Fruit fly (Drosophila melanogaster) whole organism, embryonic: ENCODE data around the gene mldr.
A peak's percentile ranks its signal among the peaks of the same experiment; 100 is the strongest.

Experiments
- ATbp ChIP-seq: fragments of 200-800 bp; sonication (Bioruptor generic); optimal IDR thresholded peaks from 2 replicates; lab custom pipeline; 2017; ENCODE audit warnings: missing biosample characterization, mild to moderate bottlenecking, missing genetic modification characterization, missing genetic modification reagents
- Ada2b ChIP-seq: fragments of 200-800 bp; sonication (Bioruptor generic); IDR thresholded peaks from 2 replicates; pipeline ENCODE4 v1.3.6; 2022; ENCODE audit warnings: missing biosample characterization, missing genetic modification characterization
- Antp ChIP-seq: fragments of 200-800 bp; sonication (Bioruptor generic); optimal IDR thresholded peaks from 3 replicates; lab custom pipeline; 2016; ENCODE audit warnings: missing biosample characterization, missing genetic modification characterization
- Bteb2 ChIP-seq: fragments of 200-800 bp; sonication (Bioruptor generic); optimal IDR thresholded peaks from 2 replicates; lab custom pipeline; 2016; ENCODE audit warnings: missing biosample characterization, missing genetic modification characterization
- CG10431 ChIP-seq: fragments of 200-800 bp; sonication (Bioruptor generic); optimal IDR thresholded peaks from 3 replicates; lab custom pipeline; 2018; ENCODE audit warnings: missing biosample characterization, mild to moderate bottlenecking, missing genetic modification characterization
- CG10979 ChIP-seq: fragments of 200-800 bp; sonication (Bioruptor generic); optimal IDR thresholded peaks from 2 replicates; lab custom pipeline; 2018; ENCODE audit warnings: missing biosample characterization, mild to moderate bottlenecking, missing genetic modification characterization, moderate library complexity
- CG11696 ChIP-seq: fragments of 200-800 bp; sonication (Bioruptor generic); IDR thresholded peaks from 2 replicates; pipeline ENCODE4 v1.3.6; 2022; ENCODE audit warnings: missing biosample characterization, missing genetic modification characterization
- CG12769 ChIP-seq: fragments of 200-800 bp; sonication (Bioruptor generic); optimal IDR thresholded peaks from 2 replicates; lab custom pipeline; 2019; ENCODE audit warnings: missing biosample characterization, mild to moderate bottlenecking, missing genetic modification characterization, moderate library complexity
- CG17568 ChIP-seq: fragments of 200-800 bp; sonication (Bioruptor generic); optimal IDR thresholded peaks from 2 replicates; lab custom pipeline; 2018; ENCODE audit warnings: missing biosample characterization, mild to moderate bottlenecking, missing genetic modification characterization, moderate library complexity
- CG17612 ChIP-seq: fragments of 200-800 bp; sonication (Bioruptor generic); IDR thresholded peaks from 2 replicates; pipeline ENCODE4 v1.3.6; 2022; ENCODE audit warnings: missing biosample characterization, missing genetic modification characterization
- CG2875 ChIP-seq: fragments of 200-800 bp; sonication (Bioruptor generic); optimal IDR thresholded peaks from 2 replicates; lab custom pipeline; 2017; ENCODE audit warnings: missing biosample characterization, mild to moderate bottlenecking, missing genetic modification characterization, missing genetic modification reagents
- CG30020 ChIP-seq: fragments of 200-800 bp; optimal IDR thresholded peaks from 2 replicates; lab custom pipeline; 2019; ENCODE audit warnings: missing biosample characterization, mild to moderate bottlenecking, missing genetic modification characterization, moderate library complexity
- CG32772 ChIP-seq: fragments of 200-800 bp; sonication (Bioruptor generic); IDR thresholded peaks from 2 replicates; pipeline ENCODE4 v1.3.6; 2022; ENCODE audit warnings: missing biosample characterization, missing genetic modification characterization
- CG34376 ChIP-seq: fragments of 200-800 bp; sonication (Bioruptor generic); optimal IDR thresholded peaks from 2 replicates; lab custom pipeline; 2018; ENCODE audit warnings: missing biosample characterization, mild to moderate bottlenecking, missing genetic modification characterization
- CG4707 ChIP-seq: fragments of 200-800 bp; sonication (Bioruptor generic); optimal IDR thresholded peaks from 2 replicates; lab custom pipeline; 2018; ENCODE audit warnings: missing biosample characterization, mild to moderate bottlenecking, missing genetic modification characterization, moderate library complexity
- CG6689 ChIP-seq: fragments of 200-800 bp; sonication (Bioruptor generic); IDR thresholded peaks from 2 replicates; pipeline ENCODE4 v1.3.6; 2022; ENCODE audit warnings: missing biosample characterization, missing genetic modification characterization
- CG7556 ChIP-seq: fragments of 200-800 bp; sonication (Bioruptor generic); optimal IDR thresholded peaks from 2 replicates; lab custom pipeline; 2017; ENCODE audit warnings: missing biosample characterization, mild to moderate bottlenecking, missing genetic modification characterization
- CG9609 ChIP-seq: fragments of 200-800 bp; sonication (Bioruptor generic); optimal IDR thresholded peaks from 3 replicates; lab custom pipeline; 2016; ENCODE audit warnings: missing biosample characterization, missing genetic modification characterization
- CoRest ChIP-seq: fragments of 200-800 bp; sonication (Bioruptor generic); optimal IDR thresholded peaks from 3 replicates; lab custom pipeline; 2018; ENCODE audit warnings: missing biosample characterization, mild to moderate bottlenecking, missing genetic modification characterization, moderate library complexity
- Dek ChIP-seq: fragments of 200-800 bp; sonication (Bioruptor generic); optimal IDR thresholded peaks from 3 replicates; lab custom pipeline; 2019; ENCODE audit warnings: missing biosample characterization, mild to moderate bottlenecking, missing genetic modification characterization, moderate library complexity
- Drgx ChIP-seq: fragments of 200-800 bp; sonication (Bioruptor generic); IDR thresholded peaks from 2 replicates; pipeline ENCODE4 v1.3.6; 2022; ENCODE audit warnings: missing biosample characterization, missing genetic modification characterization
- Hr78 ChIP-seq, 2 experiments: fragments of 200-800 bp in 1 of 2; fragments of >200 bp in 1 of 2; sonication (Bioruptor generic) in 1 of 2; optimal IDR thresholded peaks; 2 replicates each; lab custom pipeline; 2017 to 2019; ENCODE audit warnings: missing biosample characterization in 2 of 2, missing genetic modification characterization in 2 of 2, mild to moderate bottlenecking in 1 of 2, moderate library complexity in 1 of 2
- MTF-1 ChIP-seq: fragments of 200-800 bp; sonication (Bioruptor generic); optimal IDR thresholded peaks from 2 replicates; lab custom pipeline; 2018; ENCODE audit warnings: missing biosample characterization, mild to moderate bottlenecking, missing genetic modification characterization, borderline replicate concordance
- Med ChIP-seq: fragments of 200-800 bp; sonication (Bioruptor generic); peaks from one replicate; lab custom pipeline; 2016; ENCODE audit warnings: missing biosample characterization, missing genetic modification characterization, mild to moderate bottlenecking, inconsistent platforms, moderate library complexity
- NK7.1 ChIP-seq: fragments of 200-800 bp; sonication (Bioruptor generic); optimal IDR thresholded peaks from 3 replicates; lab custom pipeline; 2016; ENCODE audit warnings: missing biosample characterization, missing genetic modification characterization
- Oaz ChIP-seq: fragments of 200-800 bp; sonication (Bioruptor generic); IDR thresholded peaks from 2 replicates; pipeline ENCODE4 v1.3.6; 2022; ENCODE audit warnings: missing biosample characterization, missing genetic modification characterization
- Oli ChIP-seq: fragments of 200-800 bp; sonication (Bioruptor generic); optimal IDR thresholded peaks from 2 replicates; lab custom pipeline; 2018; ENCODE audit warnings: missing biosample characterization, mild to moderate bottlenecking, missing genetic modification characterization, moderate library complexity
- Opbp ChIP-seq: fragments of 200-800 bp; sonication (Bioruptor generic); IDR thresholded peaks from 3 replicates; pipeline ENCODE4 v1.3.6; 2022; ENCODE audit warnings: missing biosample characterization, missing genetic modification characterization; ENCODE audit not compliant: partially characterized antibody
- Trl ChIP-seq, 3 experiments: fragments of >200 bp in 2 of 3; fragments of 200-800 bp in 1 of 3; sonication (Bioruptor generic) in 1 of 3; optimal IDR thresholded peaks; 2 replicates in 1 of 3; 3 replicates in 2 of 3; lab custom pipeline; 2016 to 2017; ENCODE audit warnings: missing biosample characterization in 1 of 3, missing genetic modification characterization in 1 of 3
- Xrp1 ChIP-seq: fragments of 200-800 bp; sonication (Bioruptor generic); IDR thresholded peaks from 2 replicates; pipeline ENCODE4 v1.3.6; 2022; ENCODE audit warnings: missing biosample characterization, missing genetic modification characterization
- bsh ChIP-seq, 2 experiments: fragments of 200-800 bp; sonication (Bioruptor generic); optimal IDR thresholded peaks; 2 replicates each; lab custom pipeline; 2017 to 2018; ENCODE audit warnings: mild to moderate bottlenecking in 2 of 2, missing biosample characterization in 2 of 2, missing genetic modification characterization in 2 of 2, moderate library complexity in 1 of 2
- emc ChIP-seq: fragments of 200-800 bp; sonication (Bioruptor generic); optimal IDR thresholded peaks from 2 replicates; lab custom pipeline; 2016; ENCODE audit warnings: missing biosample characterization, missing genetic modification characterization
- esg ChIP-seq: fragments of 200-800 bp; sonication (Bioruptor generic); conservative IDR thresholded peaks from 2 replicates; pipeline ENCODE4 v1.3.6; 2022; ENCODE audit warnings: missing biosample characterization, missing genetic modification characterization
- eyg ChIP-seq: fragments of 200-800 bp; sonication (Bioruptor generic); optimal IDR thresholded peaks from 3 replicates; lab custom pipeline; 2016; ENCODE audit warnings: missing biosample characterization, missing genetic modification characterization
- fd3F ChIP-seq: fragments of 200-800 bp; sonication (Bioruptor generic); optimal IDR thresholded peaks from 2 replicates; lab custom pipeline; 2018; ENCODE audit warnings: missing biosample characterization, mild to moderate bottlenecking, missing genetic modification characterization, moderate library complexity
- ftz-f1 ChIP-seq: fragments of 200-800 bp; sonication (Bioruptor generic); optimal IDR thresholded peaks from 2 replicates; lab custom pipeline; 2016; ENCODE audit warnings: missing biosample characterization, missing genetic modification characterization
- gfzf ChIP-seq: fragments of 200-800 bp; sonication (Bioruptor generic); optimal IDR thresholded peaks from 2 replicates; lab custom pipeline; 2016; ENCODE audit warnings: missing biosample characterization, mild to moderate bottlenecking, missing genetic modification characterization, moderate library complexity
- gro ChIP-seq: fragments of 200-800 bp; sonication (Bioruptor generic); optimal IDR thresholded peaks from 2 replicates; lab custom pipeline; 2016; ENCODE audit warnings: missing biosample characterization, missing genetic modification characterization
- gt ChIP-seq: fragments of 200-800 bp; sonication (Bioruptor generic); IDR thresholded peaks from 2 replicates; pipeline ENCODE4 v1.3.6; 2022; ENCODE audit warnings: missing biosample characterization, missing genetic modification characterization
- lab ChIP-seq: fragments of 200-800 bp; sonication (Bioruptor generic); optimal IDR thresholded peaks from 3 replicates; lab custom pipeline; 2017; ENCODE audit warnings: missing biosample characterization, missing genetic modification characterization, mild to moderate bottlenecking, moderate library complexity, missing genetic modification reagents
- mirr ChIP-seq: fragments of 200-800 bp; sonication (Bioruptor generic); optimal IDR thresholded peaks from 3 replicates; lab custom pipeline; 2018; ENCODE audit warnings: missing biosample characterization, mild to moderate bottlenecking, missing genetic modification characterization
- row ChIP-seq: fragments of 200-800 bp; sonication (Bioruptor generic); IDR thresholded peaks from 3 replicates; pipeline ENCODE4 v1.3.6; 2022; ENCODE audit warnings: missing biosample characterization, missing genetic modification characterization
- salm ChIP-seq: fragments of 200-800 bp; sonication (Bioruptor generic); optimal IDR thresholded peaks from 2 replicates; lab custom pipeline; 2018; ENCODE audit warnings: missing biosample characterization, mild to moderate bottlenecking, missing genetic modification characterization
- sens-2 ChIP-seq: fragments of 200-800 bp; sonication (Bioruptor generic); IDR thresholded peaks from 2 replicates; pipeline ENCODE4 v1.3.6; 2022; ENCODE audit warnings: missing biosample characterization, missing genetic modification characterization
- ssp ChIP-seq: fragments of 200-800 bp; sonication (Bioruptor generic); IDR thresholded peaks from 2 replicates; pipeline ENCODE4 v1.3.6; 2022; ENCODE audit warnings: missing biosample characterization, missing genetic modification characterization
- wek ChIP-seq: fragments of 200-800 bp; sonication (Bioruptor generic); optimal IDR thresholded peaks from 3 replicates; lab custom pipeline; 2018; ENCODE audit warnings: missing biosample characterization, mild to moderate bottlenecking, missing genetic modification characterization, moderate library complexity
- zen ChIP-seq: fragments of 200-800 bp; sonication (Bioruptor generic); optimal IDR thresholded peaks from 3 replicates; lab custom pipeline; 2018; ENCODE audit warnings: missing biosample characterization, mild to moderate bottlenecking, missing genetic modification characterization, moderate library complexity
- zen2 ChIP-seq: fragments of 200-800 bp; sonication (Bioruptor generic); IDR thresholded peaks from 3 replicates; pipeline ENCODE4 v1.3.6; 2022; ENCODE audit warnings: missing biosample characterization, missing genetic modification characterization; ENCODE audit not compliant: partially characterized antibody
- zfh1 ChIP-seq: fragments of 200-800 bp; sonication (Bioruptor generic); IDR thresholded peaks from 3 replicates; pipeline ENCODE4 v1.3.6; 2022; ENCODE audit warnings: missing biosample characterization, missing genetic modification characterization

mldr gene

DNA sequence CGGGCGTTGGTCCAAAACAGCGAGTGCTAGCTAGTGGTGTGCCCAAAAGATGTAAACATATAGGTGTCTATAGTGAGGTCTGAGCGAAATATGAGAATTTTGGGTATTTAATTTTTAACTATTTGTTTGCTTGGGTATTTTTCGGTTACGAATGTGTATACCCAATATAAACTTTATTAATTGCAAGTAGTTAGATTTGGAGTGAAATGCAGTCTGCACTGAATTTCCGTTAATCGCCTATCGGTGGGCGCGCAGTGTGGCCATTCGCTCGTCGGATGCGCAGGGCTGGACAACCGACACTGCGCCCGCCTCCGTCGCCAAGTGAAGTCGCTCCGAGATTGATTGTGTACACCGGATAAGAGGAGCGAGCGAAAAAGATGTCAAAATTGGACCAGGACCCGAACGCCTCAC is 4.0 kb downstream of the mldr start, which contains the start of the genes CG15891 and CG3815 (continued):
- TF ChIP-seq CG11696 (no peak), CG12769 (no peak), fd3F (GFP tag; lab: Kevin White, UChicago) (peak; percentile 25), ATbp (GFP tag; lab: Kevin White, UChicago) (no peak), Xrp1 (GFP tag; lab: Robert Waterston, UW) (peak; percentile 38; the same call in 1 of the 2 replicates), CoRest (tag; lab: Kevin White, UChicago) (peak; percentile 77), CG30020 (tag; lab: Kevin White, UChicago) (peak; percentile 66), CG9609 (GFP tag; lab: Kevin White, UChicago) (peak; percentile 67), eyg (peak; percentile 13), CG17612 (GFP tag; lab: Robert Waterston, UW) (no peak), lab (GFP tag; lab: Kevin White, UChicago) (no peak), Oli (tag; lab: Kevin White, UChicago) (peak; percentile 39), MTF-1 (GFP tag; lab: Kevin White, UChicago) (no peak), Med (GFP tag; lab: Kevin White, UChicago) (peak; percentile 90), bsh (GFP tag; optimal IDR thresholded peaks at IDR 0.05; lab: Kevin White, UChicago) (peak in 1 of 2 experiments; percentile 41), Opbp (0 out of 3 replicates have a peak, but pooled peaks have one; percentile 48), zen2 (GFP tag; lab: Robert Waterston, UW) (no peak), CG32772 (GFP tag; lab: Robert Waterston, UW) (no peak), CG10431 (GFP tag; lab: Kevin White, UChicago) (no peak), Ada2b (GFP tag; lab: Robert Waterston, UW) (peak; percentile 25; the same call in 1 of the 2 replicates), CG17568 (GFP tag; lab: Kevin White, UChicago) (no peak), ftz-f1 (GFP tag; lab: Kevin White, UChicago) (no peak), Dek (tag; lab: Kevin White, UChicago) (peak; percentile 31), CG34376 (GFP tag; lab: Kevin White, UChicago) (peak; percentile 67), Hr78 (GFP tag; optimal IDR thresholded peaks at IDR 0.05; lab: Kevin White, UChicago) (no peak), CG4707 (GFP tag; lab: Kevin White, UChicago) (no peak), Trl (optimal IDR thresholded peaks at IDR 0.05; lab: Kevin White, UChicago) (no peak), Trl (GFP tag; optimal IDR thresholded peaks at IDR 0.05; lab: Kevin White, UChicago) (peak; percentile 49), gt (GFP tag; lab: Robert Waterston, UW) (0 out of 2 replicates have a peak, but pooled peaks have one; percentile 13), CG10979 (peak; percentile 48), Bteb2 (GFP tag; lab: Kevin White, UChicago) (peak; percentile 19), row (GFP tag; lab: Robert Waterston, UW) (peak; percentile 93), esg (GFP tag; lab: Robert Waterston, UW) (0 out of 2 replicates have a peak, but pooled peaks have one; percentile 42), emc (GFP tag; lab: Kevin White, UChicago) (no peak), ssp (peak; percentile 71), CG2875 (GFP tag; lab: Kevin White, UChicago) (no peak), gfzf (peak; percentile 64), zen (tag; lab: Kevin White, UChicago) (peak; percentile 29), CG7556 (GFP tag; lab: Kevin White, UChicago) (peak; percentile 42), CG6689 (GFP tag; lab: Robert Waterston, UW) (no peak; the same call in 1 of the 2 replicates), Antp (peak; percentile 22), wek (GFP tag; lab: Kevin White, UChicago) (peak; percentile 27), Drgx (no peak), Oaz (GFP tag; lab: Robert Waterston, UW) (no peak), zfh1 (GFP tag; lab: Robert Waterston, UW) (peak; percentile 32; the same call in 1 of the 3 replicates), sens-2 (GFP tag; lab: Robert Waterston, UW) (no peak), mirr (peak; percentile 33), NK7.1 (GFP tag; lab: Kevin White, UChicago) (peak; percentile 23), salm (tag; lab: Kevin White, UChicago) (no peak), gro (peak; percentile 18)
